Worm (Caenorhabditis elegans): Measurements from ENCODE around the gene K02D10.4.

K02D10.4 gene

DNA sequence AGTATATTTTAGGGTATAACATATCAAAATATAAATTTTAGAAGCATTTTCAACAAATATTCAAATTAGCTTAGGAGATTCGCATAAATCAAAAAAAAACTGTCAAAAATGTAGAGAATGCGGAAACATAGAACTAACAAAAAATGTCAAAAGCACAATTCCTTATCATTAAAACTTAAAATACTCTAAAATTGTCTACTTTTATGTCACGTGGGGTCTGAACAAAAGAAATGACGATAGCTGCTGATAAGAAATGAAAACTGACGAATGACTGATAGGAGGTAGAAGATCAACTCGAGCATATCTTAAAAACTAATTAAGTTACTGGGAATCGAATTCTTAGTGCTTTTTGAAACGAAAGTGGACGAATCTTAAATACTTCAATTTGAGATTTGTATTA lies 46.1 kb downstream of the K02D10.4 start:
- TF ChIP-seq dao-5 (tag; optimal IDR thresholded peaks at IDR 0.05) (no peak), him-1 (tag; optimal IDR thresholded peaks at IDR 0.05) (no peak), W03F9.2 (tag; optimal IDR thresholded peaks at IDR 0.05) (no peak)

DNA sequence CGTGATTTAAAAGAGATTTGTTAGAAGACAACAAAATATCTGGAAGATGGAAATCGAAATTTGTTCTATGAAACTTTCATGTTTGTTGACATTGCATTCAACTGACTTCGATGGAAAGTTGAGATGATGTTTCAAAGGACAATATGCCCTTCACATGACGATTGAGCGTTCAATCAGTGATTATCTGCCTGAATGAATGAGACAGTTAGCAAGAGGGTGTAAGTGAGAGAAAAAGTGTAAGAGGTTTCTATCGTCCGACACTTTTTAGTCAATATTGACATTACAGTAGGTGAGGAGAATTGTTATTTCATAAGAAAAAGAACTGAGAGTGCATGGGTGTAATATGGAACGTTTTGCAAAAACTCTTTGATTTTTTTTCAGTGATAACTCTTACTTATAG lies 46.6 kb downstream of the K02D10.4 start:
- TF ChIP-seq him-1 (tag; optimal IDR thresholded peaks at IDR 0.05) (no peak), W03F9.2 (tag; optimal IDR thresholded peaks at IDR 0.05) (no peak), dao-5 (tag; optimal IDR thresholded peaks at IDR 0.05) (no peak)

DNA sequence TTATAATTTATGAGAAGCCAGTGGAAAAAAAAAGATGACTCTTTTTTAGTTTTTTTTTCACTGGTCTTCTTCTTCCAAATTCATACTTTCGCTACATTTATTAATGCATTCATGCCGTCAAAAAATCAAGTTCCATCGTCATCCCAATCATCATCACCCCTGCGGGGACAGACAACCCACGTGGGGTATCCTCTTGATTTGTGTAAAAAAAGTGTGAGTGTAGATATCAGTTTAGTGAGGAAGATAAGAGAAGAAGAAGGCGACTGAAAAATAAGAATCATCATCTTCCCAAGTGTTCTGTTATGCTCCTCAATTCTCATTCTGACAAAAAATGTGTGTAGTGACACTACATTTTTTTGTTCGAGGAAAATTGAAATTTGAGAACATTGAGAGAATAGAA lies 47.8 kb downstream of the K02D10.4 start:
- TF ChIP-seq W03F9.2 (tag; optimal IDR thresholded peaks at IDR 0.05) (no peak), dao-5 (tag; optimal IDR thresholded peaks at IDR 0.05) (no peak), him-1 (tag; optimal IDR thresholded peaks at IDR 0.05) (no peak)

DNA sequence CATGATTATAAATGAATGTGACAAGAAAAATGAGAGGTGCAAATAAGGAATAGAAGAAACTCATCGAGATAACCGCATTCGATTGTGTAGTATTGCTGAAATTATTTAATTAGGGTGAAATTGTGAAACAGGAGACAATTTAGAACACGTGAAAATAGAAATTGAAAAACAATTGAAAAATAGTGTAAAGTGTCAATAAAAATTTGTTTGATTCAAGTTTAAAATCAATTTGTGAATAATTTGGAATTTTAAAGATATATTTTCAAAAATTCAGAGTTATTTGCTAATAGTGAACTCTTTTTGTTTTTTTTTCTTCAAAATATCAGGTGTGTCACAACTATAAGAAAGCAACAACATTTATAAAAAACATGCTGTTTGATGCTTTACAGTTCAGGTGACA lies 48.5 kb downstream of the K02D10.4 start, which contains the start of gene ZK370.4:
Gene ZK370.4, minus strand, starts transcription at position 101 of the 400 bp plus-strand sequence.
- TF ChIP-seq him-1 (tag; optimal IDR thresholded peaks at IDR 0.05) (no peak), dao-5 (tag; optimal IDR thresholded peaks at IDR 0.05) (no peak), W03F9.2 (tag; optimal IDR thresholded peaks at IDR 0.05) (no peak)
